Fruit fly (Drosophila melanogaster): ENCODE measurements around the gene CG12594.

DNA sequence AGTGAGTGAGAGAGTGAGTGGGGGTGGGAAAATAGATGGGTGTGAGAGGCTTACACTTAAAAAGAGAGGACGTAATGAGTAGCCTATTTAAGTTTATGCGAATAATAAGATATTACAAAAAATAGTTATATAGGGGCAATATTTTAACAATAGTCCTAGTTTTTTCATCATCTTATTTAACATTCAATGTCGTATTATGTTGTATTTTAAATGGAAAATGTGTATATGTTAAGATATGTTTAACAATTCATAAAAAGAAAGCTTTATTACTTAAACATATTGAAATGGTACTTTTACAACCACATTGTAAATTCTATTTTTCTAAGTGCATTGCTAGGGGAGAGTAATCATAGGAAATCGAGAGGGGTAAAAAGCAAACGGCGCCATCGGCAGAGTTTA is 52.5 kb downstream of the CG12594 start:
- no peak for TF ChIP-seq pan (optimal IDR thresholded peaks at IDR 0.05)
- no peak for TF ChIP-seq Hr83 (GFP tag; optimal IDR thresholded peaks at IDR 0.05; ENCODE audit: poor library complexity, severe bottlenecking)
- no peak for TF ChIP-seq dl (GFP tag; optimal IDR thresholded peaks at IDR 0.05; ENCODE audit: insufficient read depth in 1 of 2, partially characterized antibody in 2 of 2)

Measured in whole organism, wandering third instar larva.